Worm (Caenorhabditis elegans) whole organism, L3 larva: ENCODE measurements around the gene F47C12.7.

Source experiments
- R02D3.7 ChIP-seq: fragments of 150-350 bp; optimal IDR thresholded peaks from 2 replicates; lab custom pipeline; 2014; ENCODE audit warnings: missing biosample characterization, missing genetic modification characterization
- mdl-1 ChIP-seq: fragments of 150-350 bp; optimal IDR thresholded peaks from 2 replicates; lab custom pipeline; 2014; ENCODE audit warnings: missing biosample characterization, missing genetic modification characterization
- nfya-1 ChIP-seq: sonication (generic microtip); optimal IDR thresholded peaks from 2 replicates; lab custom pipeline; 2017; ENCODE audit warnings: missing genetic modification characterization, mild to moderate bottlenecking, missing compliant biosample characterization, antibody characterized with exemption, moderate library complexity; ENCODE audit not compliant: insufficient read depth
- nhr-77 ChIP-seq: fragments of 150-350 bp; optimal IDR thresholded peaks from 2 replicates; lab custom pipeline; 2014; ENCODE audit warnings: missing biosample characterization, missing genetic modification characterization
- pqm-1 ChIP-seq: fragments of 150-350 bp; optimal IDR thresholded peaks from 2 replicates; lab custom pipeline; 2017; ENCODE audit warnings: missing biosample characterization, missing genetic modification characterization, inconsistent platforms
- skn-1 ChIP-seq: fragments of 150-350 bp; optimal IDR thresholded peaks from 2 replicates; lab custom pipeline; 2014; ENCODE audit warnings: missing biosample characterization, missing genetic modification characterization
- snpc-4 ChIP-seq: fragments of 150-350 bp; optimal IDR thresholded peaks from 2 replicates; lab custom pipeline; 2014; ENCODE audit warnings: missing biosample characterization, missing genetic modification characterization
- ztf-4 ChIP-seq: fragments of 150-350 bp; optimal IDR thresholded peaks from 2 replicates; lab custom pipeline; 2014; ENCODE audit warnings: missing biosample characterization, missing genetic modification characterization

DNA sequence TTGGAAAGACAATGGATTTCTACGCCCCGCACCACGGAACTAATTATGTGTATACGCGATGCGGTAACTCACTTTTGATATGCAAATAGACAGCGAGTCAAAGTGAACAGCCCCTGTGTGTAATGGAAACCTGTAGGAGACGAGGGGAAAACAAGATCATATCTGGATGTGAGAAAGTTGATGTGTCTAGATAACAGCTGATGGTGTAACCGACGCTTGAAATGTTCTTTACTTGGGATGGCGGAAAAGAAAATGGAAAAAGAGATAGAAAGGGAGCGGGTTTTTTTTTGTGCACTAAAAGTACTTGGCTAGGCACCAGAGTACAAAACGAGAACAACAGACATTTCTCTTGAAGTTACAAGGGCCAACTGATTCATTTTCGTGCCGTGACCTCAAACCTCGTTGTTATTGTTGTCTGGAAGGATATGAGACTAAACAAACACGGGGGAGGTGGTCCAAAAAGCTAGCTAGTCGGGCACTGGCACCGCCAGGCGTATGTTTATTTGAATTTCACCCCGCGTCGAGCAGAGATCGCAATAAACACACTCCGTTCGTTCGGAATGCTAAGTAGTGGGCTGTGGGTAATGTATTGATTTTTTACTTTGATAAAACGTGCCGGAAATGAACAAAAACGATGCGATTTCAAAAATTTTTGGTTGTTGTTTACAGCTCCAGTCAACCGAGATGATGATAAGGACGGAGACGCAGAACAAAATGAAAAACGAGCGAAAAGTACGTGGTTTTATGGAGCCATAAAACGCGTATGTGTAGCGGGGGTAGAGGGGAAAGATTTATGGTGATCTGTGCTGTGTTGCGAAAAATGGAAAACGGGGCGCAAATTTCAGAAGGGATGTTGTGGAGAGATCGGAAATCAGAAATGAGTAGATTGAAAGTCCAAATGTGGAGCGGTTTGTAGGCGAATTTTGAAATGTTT, 26.8 kb upstream of the F47C12.7 start:
- TF ChIP-seq nfya-1 (tag; lab: Kevin White, UChicago) (peak; percentile 40), nhr-77 (no peak), skn-1 (tag; lab: Kevin White, UChicago) (no peak), R02D3.7 (tag; lab: Kevin White, UChicago) (no peak), pqm-1 (peak; percentile 52), mdl-1 (tag; lab: Kevin White, UChicago) (no peak), snpc-4 (no peak), ztf-4 (tag; lab: Kevin White, UChicago) (no peak)
